Fruit fly (Drosophila melanogaster) whole organism, embryonic: Measurements from ENCODE around the gene Bug22.

ENCODE experiments used
- BEAF-32 ChIP-seq: fragments of 200-800 bp; sonication (Bioruptor generic); optimal IDR thresholded peaks from 3 replicates; lab custom pipeline; 2017; ENCODE audit warnings: missing biosample characterization, missing genetic modification characterization, mild to moderate bottlenecking, moderate library complexity, missing genetic modification reagents
- CG10274 ChIP-seq: fragments of 200-800 bp; sonication (Bioruptor generic); optimal IDR thresholded peaks from 3 replicates; lab custom pipeline; 2017; ENCODE audit warnings: missing biosample characterization, mild to moderate bottlenecking, missing genetic modification characterization
- CG12155 ChIP-seq: fragments of 200-800 bp; sonication (Bioruptor generic); optimal IDR thresholded peaks from 3 replicates; lab custom pipeline; 2016; ENCODE audit warnings: missing biosample characterization, missing genetic modification characterization
- CG13296 ChIP-seq: fragments of 200-800 bp; sonication (Bioruptor generic); optimal IDR thresholded peaks from 3 replicates; lab custom pipeline; 2018; ENCODE audit warnings: missing biosample characterization, mild to moderate bottlenecking, missing genetic modification characterization
- CG15479 ChIP-seq: fragments of 200-800 bp; sonication (Bioruptor generic); optimal IDR thresholded peaks from 3 replicates; lab custom pipeline; 2019; ENCODE audit warnings: missing biosample characterization, mild to moderate bottlenecking, missing genetic modification characterization, moderate library complexity
- CG16813 ChIP-seq: fragments of 200-800 bp; sonication (Bioruptor generic); IDR thresholded peaks from 3 replicates; pipeline ENCODE4 v1.3.6; 2022; ENCODE audit warnings: missing biosample characterization, missing genetic modification characterization; ENCODE audit not compliant: partially characterized antibody
- CG30403 ChIP-seq: fragments of 200-800 bp; sonication (Bioruptor generic); optimal IDR thresholded peaks from 3 replicates; lab custom pipeline; 2016; ENCODE audit warnings: missing biosample characterization, missing genetic modification characterization
- CG31224 ChIP-seq: fragments of 200-800 bp; sonication (Bioruptor generic); IDR thresholded peaks from 2 replicates; pipeline ENCODE4 v1.3.6; 2022; ENCODE audit warnings: missing biosample characterization, missing genetic modification characterization
- CG32767 ChIP-seq: fragments of 200-800 bp; sonication (Bioruptor generic); IDR thresholded peaks from 2 replicates; pipeline ENCODE4 v1.3.6; 2022; ENCODE audit warnings: missing biosample characterization, missing genetic modification characterization
- CG4328 ChIP-seq: fragments of 200-800 bp; sonication (Bioruptor generic); optimal IDR thresholded peaks from 3 replicates; lab custom pipeline; 2017; ENCODE audit warnings: missing biosample characterization, missing genetic modification reagents, missing genetic modification characterization
- CG4360 ChIP-seq: fragments of 200-800 bp; sonication (Bioruptor generic); IDR thresholded peaks from 2 replicates; pipeline ENCODE4 v1.3.6; 2022; ENCODE audit warnings: missing biosample characterization, missing genetic modification characterization
- CG4707 ChIP-seq: fragments of 200-800 bp; sonication (Bioruptor generic); optimal IDR thresholded peaks from 2 replicates; lab custom pipeline; 2018; ENCODE audit warnings: missing biosample characterization, mild to moderate bottlenecking, missing genetic modification characterization, moderate library complexity
- CG6689 ChIP-seq: fragments of 200-800 bp; sonication (Bioruptor generic); IDR thresholded peaks from 2 replicates; pipeline ENCODE4 v1.3.6; 2022; ENCODE audit warnings: missing biosample characterization, missing genetic modification characterization
- CG7839 ChIP-seq: fragments of 200-800 bp; sonication (Bioruptor generic); optimal IDR thresholded peaks from 3 replicates; lab custom pipeline; 2018; ENCODE audit warnings: missing biosample characterization, mild to moderate bottlenecking, missing genetic modification characterization, moderate library complexity
- CG8924 ChIP-seq: fragments of 200-800 bp; optimal IDR thresholded peaks from 3 replicates; lab custom pipeline; 2019; ENCODE audit warnings: missing biosample characterization, mild to moderate bottlenecking, missing genetic modification characterization, moderate library complexity
- CG9727 ChIP-seq: fragments of 200-800 bp; sonication (Bioruptor generic); optimal IDR thresholded peaks from 3 replicates; lab custom pipeline; 2017; ENCODE audit warnings: missing biosample characterization, mild to moderate bottlenecking, missing genetic modification characterization
- CG9817 ChIP-seq: fragments of 200-800 bp; sonication (Bioruptor generic); optimal IDR thresholded peaks from 2 replicates; lab custom pipeline; 2018; ENCODE audit warnings: missing biosample characterization, mild to moderate bottlenecking, missing genetic modification characterization, moderate library complexity
- Dad ChIP-seq: fragments of 200-800 bp; sonication (Bioruptor generic); optimal IDR thresholded peaks from 3 replicates; lab custom pipeline; 2016; ENCODE audit warnings: missing biosample characterization, missing genetic modification characterization
- Dek ChIP-seq: fragments of 200-800 bp; sonication (Bioruptor generic); optimal IDR thresholded peaks from 3 replicates; lab custom pipeline; 2019; ENCODE audit warnings: missing biosample characterization, mild to moderate bottlenecking, missing genetic modification characterization, moderate library complexity
- Gug ChIP-seq: fragments of 200-800 bp; sonication (Bioruptor generic); IDR thresholded peaks from 4 replicates; pipeline ENCODE4 v1.3.6; 2022; ENCODE audit warnings: missing biosample characterization, missing genetic modification characterization
- HLH3B ChIP-seq: fragments of 200-800 bp; sonication (Bioruptor generic); IDR thresholded peaks from 2 replicates; pipeline ENCODE4 v1.3.6; 2022; ENCODE audit warnings: missing biosample characterization, missing genetic modification characterization
- Hand ChIP-seq: fragments of 200-800 bp; sonication (Bioruptor generic); optimal IDR thresholded peaks from 2 replicates; lab custom pipeline; 2017; ENCODE audit warnings: mild to moderate bottlenecking, missing biosample characterization, missing genetic modification reagents, missing genetic modification characterization
- HmgZ ChIP-seq: fragments of 200-800 bp; sonication (Bioruptor generic); optimal IDR thresholded peaks from 2 replicates; lab custom pipeline; 2018; ENCODE audit warnings: missing biosample characterization, mild to moderate bottlenecking, missing genetic modification characterization
- MBD-R2 ChIP-seq: fragments of 200-800 bp; sonication (Bioruptor generic); IDR thresholded peaks from 2 replicates; pipeline ENCODE4 v1.3.6; 2022; ENCODE audit warnings: missing biosample characterization, missing genetic modification characterization
- MTF-1 ChIP-seq: fragments of 200-800 bp; sonication (Bioruptor generic); optimal IDR thresholded peaks from 2 replicates; lab custom pipeline; 2018; ENCODE audit warnings: missing biosample characterization, mild to moderate bottlenecking, missing genetic modification characterization, borderline replicate concordance
- Med ChIP-seq: fragments of 200-800 bp; sonication (Bioruptor generic); peaks from one replicate; lab custom pipeline; 2016; ENCODE audit warnings: missing biosample characterization, missing genetic modification characterization, mild to moderate bottlenecking, inconsistent platforms, moderate library complexity
- Mrtf ChIP-seq: fragments of 200-800 bp; sonication (Bioruptor generic); IDR thresholded peaks from 3 replicates; pipeline ENCODE4 v1.3.6; 2022; ENCODE audit warnings: missing biosample characterization, missing genetic modification characterization
- Sry-δ ChIP-seq: fragments of 200-800 bp; sonication (Bioruptor generic); optimal IDR thresholded peaks from 2 replicates; lab custom pipeline; 2016; ENCODE audit warnings: missing biosample characterization, missing genetic modification characterization
- Trl ChIP-seq, 3 experiments: fragments of >200 bp in 2 of 3; fragments of 200-800 bp in 1 of 3; sonication (Bioruptor generic) in 1 of 3; optimal IDR thresholded peaks; 2 replicates in 1 of 3; 3 replicates in 2 of 3; lab custom pipeline; 2016 to 2017; ENCODE audit warnings: missing biosample characterization in 1 of 3, missing genetic modification characterization in 1 of 3
- bbx ChIP-seq: fragments of 200-800 bp; sonication (Bioruptor generic); IDR thresholded peaks from 2 replicates; pipeline ENCODE4 v1.3.6; 2022; ENCODE audit warnings: missing biosample characterization, missing genetic modification characterization; ENCODE audit not compliant: partially characterized antibody
- bigmax ChIP-seq: fragments of 200-800 bp; sonication (Bioruptor generic); optimal IDR thresholded peaks from 2 replicates; lab custom pipeline; 2018; ENCODE audit warnings: missing biosample characterization, mild to moderate bottlenecking, missing genetic modification characterization
- br ChIP-seq: fragments of >200 bp; optimal IDR thresholded peaks from 2 replicates; lab custom pipeline; 2017
- bsh ChIP-seq, 2 experiments: fragments of 200-800 bp; sonication (Bioruptor generic); optimal IDR thresholded peaks; 2 replicates each; lab custom pipeline; 2017 to 2018; ENCODE audit warnings: mild to moderate bottlenecking in 2 of 2, missing biosample characterization in 2 of 2, missing genetic modification characterization in 2 of 2, moderate library complexity in 1 of 2
- btn ChIP-seq: fragments of 200-800 bp; sonication (Bioruptor generic); optimal IDR thresholded peaks from 2 replicates; lab custom pipeline; 2016; ENCODE audit warnings: missing biosample characterization, missing genetic modification characterization
- crp ChIP-seq, 2 experiments: fragments of 200-800 bp; sonication (Bioruptor generic); optimal IDR thresholded peaks; 2 replicates in 1 of 2; 3 replicates in 1 of 2; lab custom pipeline; 2017; ENCODE audit warnings: missing biosample characterization in 2 of 2, missing genetic modification characterization in 2 of 2, mild to moderate bottlenecking in 1 of 2, moderate library complexity in 1 of 2
- ems ChIP-seq: fragments of 200-800 bp; sonication (Bioruptor generic); optimal IDR thresholded peaks from 3 replicates; lab custom pipeline; 2016; ENCODE audit warnings: missing biosample characterization, missing genetic modification characterization
- en ChIP-seq: fragments of 200-800 bp; sonication (Bioruptor generic); optimal IDR thresholded peaks from 2 replicates; lab custom pipeline; 2016; ENCODE audit warnings: missing biosample characterization, missing genetic modification characterization
- fru ChIP-seq: fragments of >200 bp; optimal IDR thresholded peaks from 2 replicates; lab custom pipeline; 2017
- gem ChIP-seq: fragments of 200-800 bp; sonication (Bioruptor generic); optimal IDR thresholded peaks from 2 replicates; lab custom pipeline; 2019; ENCODE audit warnings: missing biosample characterization, mild to moderate bottlenecking, missing genetic modification characterization, moderate library complexity
- hb ChIP-seq: fragments of 200-800 bp; sonication (Bioruptor generic); IDR thresholded peaks from 3 replicates; pipeline ENCODE4 v1.3.6; 2022; ENCODE audit warnings: missing biosample characterization, missing genetic modification characterization; ENCODE audit not compliant: partially characterized antibody
- kni ChIP-seq: fragments of 200-800 bp; sonication (Bioruptor generic); optimal IDR thresholded peaks from 3 replicates; lab custom pipeline; 2017; ENCODE audit warnings: mild to moderate bottlenecking, missing biosample characterization, missing genetic modification reagents, missing genetic modification characterization
- mld ChIP-seq: fragments of 200-800 bp; sonication (Bioruptor generic); IDR thresholded peaks from 3 replicates; pipeline ENCODE4 v1.3.6; 2022; ENCODE audit warnings: missing biosample characterization, missing genetic modification characterization; ENCODE audit not compliant: partially characterized antibody
- pzg ChIP-seq: fragments of 200-800 bp; sonication (Bioruptor generic); optimal IDR thresholded peaks from 3 replicates; lab custom pipeline; 2018; ENCODE audit warnings: missing biosample characterization, mild to moderate bottlenecking, missing genetic modification characterization, moderate library complexity
- sens-2 ChIP-seq: fragments of 200-800 bp; sonication (Bioruptor generic); IDR thresholded peaks from 2 replicates; pipeline ENCODE4 v1.3.6; 2022; ENCODE audit warnings: missing biosample characterization, missing genetic modification characterization
- shn ChIP-seq: fragments of 200-800 bp; sonication (Bioruptor generic); optimal IDR thresholded peaks from 3 replicates; lab custom pipeline; 2016; ENCODE audit warnings: missing biosample characterization, missing genetic modification characterization
- sna ChIP-seq: fragments of 200-800 bp; sonication (Bioruptor generic); IDR thresholded peaks from 2 replicates; pipeline ENCODE4 v1.3.6; 2022; ENCODE audit warnings: missing biosample characterization, missing genetic modification characterization; ENCODE audit not compliant: partially characterized antibody
- stwl ChIP-seq: fragments of 200-800 bp; sonication (Bioruptor generic); optimal IDR thresholded peaks from 3 replicates; lab custom pipeline; 2018; ENCODE audit warnings: missing biosample characterization, mild to moderate bottlenecking, missing genetic modification characterization, moderate library complexity
- trem ChIP-seq: fragments of 200-800 bp; optimal IDR thresholded peaks from 3 replicates; lab custom pipeline; 2019; ENCODE audit warnings: missing biosample characterization, mild to moderate bottlenecking, missing genetic modification characterization, moderate library complexity
- tx ChIP-seq: fragments of 200-800 bp; sonication (Bioruptor generic); optimal IDR thresholded peaks from 2 replicates; lab custom pipeline; 2016; ENCODE audit warnings: missing biosample characterization, missing genetic modification characterization

Gene Bug22

dm6 chr2L:10435606-10436160 is 5.0 kb upstream of the Bug22 start, which contains the start of the genes TBC1D16 and holn1 (continued):
- no peak for TF ChIP-seq CG30403 (GFP tag; lab: Kevin White, UChicago)
- no peak for TF ChIP-seq gem (tag; lab: Kevin White, UChicago)
- TF ChIP-seq kni (GFP tag; lab: Kevin White, UChicago) = no peak
- TF ChIP-seq bsh (GFP tag; optimal IDR thresholded peaks at IDR 0.05; lab: Kevin White, UChicago) = no peak
- no peak for TF ChIP-seq CG9727 (GFP tag; lab: Kevin White, UChicago)
- peak; percentile 50 for TF ChIP-seq MBD-R2 (GFP tag; lab: Robert Waterston, UW)
- TF ChIP-seq Dek (tag; lab: Kevin White, UChicago) = no peak
- TF ChIP-seq tx = no peak
- TF ChIP-seq CG15479 (GFP tag; lab: Kevin White, UChicago) = no peak
- TF ChIP-seq pzg (GFP tag; lab: Kevin White, UChicago) = peak; percentile 13
- no peak for TF ChIP-seq CG12155
- no peak for TF ChIP-seq CG4707 (GFP tag; lab: Kevin White, UChicago)
- TF ChIP-seq trem (tag; lab: Kevin White, UChicago) = peak; percentile 35
- TF ChIP-seq CG8924 (tag; lab: Kevin White, UChicago) = no peak
- no peak for TF ChIP-seq fru
- no peak for TF ChIP-seq shn (GFP tag; lab: Kevin White, UChicago)
- TF ChIP-seq bbx (GFP tag; lab: Robert Waterston, UW) = peak; percentile 30; the same call in 1 of the 2 replicates
- TF ChIP-seq hb (GFP tag; lab: Robert Waterston, UW) = no peak
- TF ChIP-seq br (lab: Kevin White, UChicago) = no peak
- no peak for TF ChIP-seq CG9817 (tag; lab: Kevin White, UChicago)
- TF ChIP-seq Gug (GFP tag; lab: Robert Waterston, UW) = no peak
- no peak for TF ChIP-seq btn (GFP tag; lab: Kevin White, UChicago)
- TF ChIP-seq CG4328 = no peak
- no peak for TF ChIP-seq CG4360
- TF ChIP-seq CG6689 = no peak
- no peak for TF ChIP-seq Trl (optimal IDR thresholded peaks at IDR 0.05; lab: Kevin White, UChicago)
- no peak for TF ChIP-seq Trl (GFP tag; optimal IDR thresholded peaks at IDR 0.05; lab: Kevin White, UChicago)
- peak; percentile 44 for TF ChIP-seq stwl (tag; lab: Kevin White, UChicago)
- TF ChIP-seq sna = 0 out of 2 replicates have a peak, but pooled peaks have one; percentile 32
- no peak for TF ChIP-seq CG10274 (GFP tag; lab: Kevin White, UChicago)
- peak; percentile 62 for TF ChIP-seq Sry-δ (GFP tag; lab: Kevin White, UChicago)
- no peak for TF ChIP-seq CG32767 (GFP tag; lab: Robert Waterston, UW)
- peak in 1 of 2 experiments; percentile 20 for TF ChIP-seq crp (GFP tag; optimal IDR thresholded peaks at IDR 0.05; lab: Kevin White, UChicago)
- TF ChIP-seq CG13296 (GFP tag; lab: Kevin White, UChicago) = peak; percentile 41
- no peak for TF ChIP-seq ems (GFP tag; lab: Kevin White, UChicago)
- TF ChIP-seq CG7839 (tag; lab: Kevin White, UChicago) = no peak
- TF ChIP-seq en (GFP tag; lab: Kevin White, UChicago) = no peak
- TF ChIP-seq Dad (GFP tag; lab: Kevin White, UChicago) = no peak
- no peak for TF ChIP-seq Med
- no peak for TF ChIP-seq HLH3B (GFP tag; lab: Robert Waterston, UW)
- TF ChIP-seq sens-2 (GFP tag; lab: Robert Waterston, UW) = no peak
- TF ChIP-seq bigmax (GFP tag; lab: Kevin White, UChicago) = no peak
- no peak for TF ChIP-seq CG31224 (GFP tag; lab: Robert Waterston, UW)
- TF ChIP-seq MTF-1 (GFP tag; lab: Kevin White, UChicago) = no peak
- TF ChIP-seq mld (GFP tag; lab: Robert Waterston, UW) = no peak
- no peak for TF ChIP-seq HmgZ (tag; lab: Kevin White, UChicago)
- no peak for TF ChIP-seq Hand
- TF ChIP-seq Mrtf = no peak
- TF ChIP-seq CG16813 (GFP tag; lab: Robert Waterston, UW) = 0 out of 3 replicates have a peak, but pooled peaks have one; percentile 13
- peak; percentile 60 for TF ChIP-seq BEAF-32 (GFP tag; lab: Kevin White, UChicago)
